Fruit fly (Drosophila melanogaster) whole organism, wandering third instar larva: Measurements from ENCODE around the gene bor.

Experiments used
- CrebA ChIP-seq: fragments of 200-800 bp; sonication (Bioruptor generic); optimal IDR thresholded peaks from 2 replicates; lab custom pipeline; 2016; ENCODE audit warnings: missing biosample characterization, mild to moderate bottlenecking, missing genetic modification characterization, borderline replicate concordance
- HLH106 ChIP-seq: fragments of 200-800 bp; optimal IDR thresholded peaks from 3 replicates; lab custom pipeline; 2019; ENCODE audit warnings: missing biosample characterization, mild to moderate bottlenecking, missing genetic modification characterization, moderate library complexity
- dl ChIP-seq, 2 experiments: fragments of 175-275, 200-275 bp in 1 of 2; fragments of 200-275 bp in 1 of 2; sonication (Bioruptor generic); optimal IDR thresholded peaks; lab custom pipeline; 2018; ENCODE audit warnings: mild to moderate bottlenecking in 2 of 2, missing biosample characterization in 2 of 2, missing genetic modification characterization in 2 of 2, moderate library complexity in 2 of 2; ENCODE audit not compliant: partially characterized antibody in 2 of 2, insufficient read depth in 1 of 2
- ey ChIP-seq: fragments of 200-800 bp; sonication (Bioruptor generic); optimal IDR thresholded peaks from 2 replicates; lab custom pipeline; 2016; ENCODE audit warnings: missing biosample characterization, missing genetic modification characterization
- psq ChIP-seq: fragments of 200-800 bp; sonication (Bioruptor generic); optimal IDR thresholded peaks from 3 replicates; lab custom pipeline; 2017; ENCODE audit warnings: missing biosample characterization, mild to moderate bottlenecking, missing genetic modification characterization, moderate library complexity
- sage ChIP-seq: fragments of 200-800 bp; sonication (Bioruptor generic); optimal IDR thresholded peaks from 2 replicates; lab custom pipeline; 2016; ENCODE audit warnings: missing biosample characterization, mild to moderate bottlenecking, missing genetic modification characterization
- sv ChIP-seq: fragments of 200-800 bp; sonication (Bioruptor generic); optimal IDR thresholded peaks from 3 replicates; lab custom pipeline; 2016; ENCODE audit warnings: missing biosample characterization, missing genetic modification characterization
- usp ChIP-seq: fragments of >200 bp; optimal IDR thresholded peaks from 2 replicates; lab custom pipeline; 2017; ENCODE audit warnings: missing biosample characterization, missing genetic modification characterization

- TF ChIP-seq psq (no peak), HLH106 (tag; lab: Kevin White, UChicago) (no peak), sage (GFP tag; lab: Kevin White, UChicago) (no peak), usp (no peak), CrebA (no peak), ey (no peak), sv (GFP tag; lab: Kevin White, UChicago) (no peak), dl (GFP tag; optimal IDR thresholded peaks at IDR 0.05; lab: Kevin White, UChicago; ENCODE audit: insufficient read depth in 1 of 2, partially characterized antibody in 2 of 2) (no peak)
Observed at dm6 chr3R:16225760-16226159, 38.2 kb downstream of the bor start.
